Worm (Caenorhabditis elegans): ENCODE measurements around the gene C48B4.13.

DNA sequence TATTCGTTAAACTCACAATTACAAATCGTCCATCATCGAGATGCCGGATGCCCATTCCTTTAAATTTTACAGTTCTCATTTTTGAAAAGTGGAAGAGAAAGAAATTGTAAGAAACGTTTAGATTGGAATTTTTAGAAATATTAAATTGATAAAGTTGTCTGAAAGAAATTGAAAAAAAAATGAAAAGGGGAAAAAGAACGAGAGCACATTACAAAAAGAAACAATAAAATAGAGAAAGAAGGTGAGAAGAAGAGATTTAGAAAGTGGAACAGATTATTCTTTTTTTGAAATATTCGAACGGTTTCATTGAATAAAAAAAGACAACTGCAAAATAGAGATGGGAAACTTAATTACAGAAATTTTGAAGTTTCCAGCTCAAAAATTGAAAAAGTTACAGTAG, 7.4 kb upstream of the C48B4.13 start, which contains the start of gene C48B4.8:
- TF ChIP-seq ceh-24 (tag; optimal IDR thresholded peaks at IDR 0.05): no peak
- no peak for TF ChIP-seq ttx-3 (tag; optimal IDR thresholded peaks at IDR 0.05)
- no peak for TF ChIP-seq fax-1 (tag; optimal IDR thresholded peaks at IDR 0.05)

Measured in whole organism, late embryonic.